Fruit fly (Drosophila melanogaster): ENCODE results near the gene hid.
A peak's percentile ranks its signal among the peaks of the same experiment; 100 is the strongest.

hid gene

dm6 chr3L:18225446-18226380 is 40.3 kb upstream of the hid start (continued):
- TF ChIP-seq corto (GFP tag; optimal IDR thresholded peaks at IDR 0.05) (no peak), chm (GFP tag; IDR thresholded peaks at IDR 0.05) (no peak), Neu2 (GFP tag; optimal IDR thresholded peaks at IDR 0.05; ENCODE audit: borderline replicate concordance) (no peak), Bgb (GFP tag; IDR thresholded peaks at IDR 0.05; ENCODE audit: partially characterized antibody) (no peak), Vsx1 (GFP tag; optimal IDR thresholded peaks at IDR 0.05) (no peak), CG16863 (GFP tag; optimal IDR thresholded peaks at IDR 0.05) (peak; percentile 31), ham (GFP tag; IDR thresholded peaks at IDR 0.05) (no peak), Sin3A (optimal IDR thresholded peaks at IDR 0.05) (no peak), CG8089 (GFP tag; optimal IDR thresholded peaks at IDR 0.05) (peak; percentile 11), CG6765 (GFP tag; optimal IDR thresholded peaks at IDR 0.05) (no peak), CG11093 (GFP tag; IDR thresholded peaks at IDR 0.05) (0 out of 3 replicates have a peak, but pooled peaks have one; percentile 10), CG7556 (GFP tag; optimal IDR thresholded peaks at IDR 0.05) (peak; percentile 50), az2 (GFP tag; optimal IDR thresholded peaks at IDR 0.05) (peak; percentile 48), bbx (GFP tag; IDR thresholded peaks at IDR 0.05; ENCODE audit: partially characterized antibody) (no peak), CG9876 (GFP tag; optimal IDR thresholded peaks at IDR 0.05) (no peak), CG16779 (GFP tag; IDR thresholded peaks at IDR 0.05) (no peak), ap (GFP tag; IDR thresholded peaks at IDR 0.05) (no peak), CG8359 (GFP tag; optimal IDR thresholded peaks at IDR 0.05; ENCODE audit: borderline replicate concordance) (peak; percentile 57), tin (GFP tag; optimal IDR thresholded peaks at IDR 0.05) (peak; percentile 49), eve (GFP tag; optimal IDR thresholded peaks at IDR 0.05) (peak in 1 of 2 experiments; percentile 72), dysf (GFP tag; IDR thresholded peaks at IDR 0.05) (peak; percentile 34; the same call in 1 of the 3 replicates), fu2 (GFP tag; optimal IDR thresholded peaks at IDR 0.05) (no peak), Aef1 (GFP tag; IDR thresholded peaks at IDR 0.05) (no peak), CG2199 (GFP tag; IDR thresholded peaks at IDR 0.05) (0 out of 3 replicates have a peak, but pooled peaks have one; percentile 8), CG3163 (GFP tag; optimal IDR thresholded peaks at IDR 0.05) (no peak), nerfin-1 (tag; optimal IDR thresholded peaks at IDR 0.05) (peak; percentile 61), CG14860 (GFP tag; IDR thresholded peaks at IDR 0.05; ENCODE audit: partially characterized antibody) (no peak), CG31365 (tag; optimal IDR thresholded peaks at IDR 0.05) (no peak), CG43689 (GFP tag; IDR thresholded peaks at IDR 0.05) (no peak), CG10431 (GFP tag; optimal IDR thresholded peaks at IDR 0.05) (no peak), Usf (GFP tag; optimal IDR thresholded peaks at IDR 0.05) (peak; percentile 46), kay (GFP tag; optimal IDR thresholded peaks at IDR 0.05) (no peak), CG7928 (GFP tag; optimal IDR thresholded peaks at IDR 0.05) (no peak), Hr3 (GFP tag; optimal IDR thresholded peaks at IDR 0.05) (peak; percentile 68), CG10959 (GFP tag; IDR thresholded peaks at IDR 0.05) (no peak), CG4282 (GFP tag; optimal IDR thresholded peaks at IDR 0.05) (no peak), dmrt99B (tag; optimal IDR thresholded peaks at IDR 0.05) (peak; percentile 35), hkb (optimal IDR thresholded peaks at IDR 0.05) (no peak), hkb (GFP tag; IDR thresholded peaks at IDR 0.05) (no peak), Elba2 (GFP tag; optimal IDR thresholded peaks at IDR 0.05) (no peak), MESR4 (GFP tag; optimal IDR thresholded peaks at IDR 0.05) (no peak), her (GFP tag; optimal IDR thresholded peaks at IDR 0.05) (no peak), ato (GFP tag; IDR thresholded peaks at IDR 0.05; ENCODE audit: partially characterized antibody) (no peak), CG12071 (GFP tag; optimal IDR thresholded peaks at IDR 0.05) (no peak), CG15011 (GFP tag; optimal IDR thresholded peaks at IDR 0.05) (no peak), ssp (GFP tag; IDR thresholded peaks at IDR 0.05) (peak; percentile 31; the same call in 1 of the 2 replicates), CG4404 (GFP tag; IDR thresholded peaks at IDR 0.05) (peak; percentile 57; the same call in 1 of the 2 replicates), Fer3 (tag; optimal IDR thresholded peaks at IDR 0.05) (no peak), CG1233 (GFP tag; optimal IDR thresholded peaks at IDR 0.05) (peak; percentile 29), CG2889 (GFP tag; IDR thresholded peaks at IDR 0.05) (no peak)

Measured in whole organism, embryonic.